Worm (Caenorhabditis elegans) whole organism, early embryonic: ENCODE data around the gene W02H5.2.

Experiments used
- ama-1 ChIP-seq: fragments of 150-350 bp; optimal IDR thresholded peaks from 2 replicates; lab custom pipeline; 2014
- ceh-36 ChIP-seq: sonication (generic microtip); optimal IDR thresholded peaks from 2 replicates; lab custom pipeline; 2016; ENCODE audit warnings: missing genetic modification characterization, inconsistent platforms, missing compliant biosample characterization
- tbx-11 ChIP-seq: fragments of 200-800 bp; sonication (Bioruptor generic); IDR thresholded peaks from 2 replicates; pipeline ENCODE4 v1.3.6; 2022; ENCODE audit warnings: missing genetic modification characterization, missing compliant biosample characterization

- TF ChIP-seq ama-1 (no peak), tbx-11 (GFP tag; lab: Robert Waterston, UW) (no peak), ceh-36 (no peak)
Observed at ce11 chrV:2690478-2690877, 51.3 kb downstream of the W02H5.2 start.
